Worm (Caenorhabditis elegans) whole organism, midembryonic: Measurements from ENCODE around the gene H17B01.5.

Source experiments
- cog-1 ChIP-seq: sonication (generic microtip); optimal IDR thresholded peaks from 2 replicates; lab custom pipeline; 2016; ENCODE audit warnings: missing genetic modification characterization, missing compliant biosample characterization
- flt-1 ChIP-seq: fragments of 200-800 bp; sonication (Bioruptor generic); IDR thresholded peaks from 2 replicates; pipeline ENCODE4 v1.3.6; 2022; ENCODE audit warnings: missing genetic modification characterization, missing compliant biosample characterization
- klf-2 ChIP-seq: fragments of 200-800 bp; sonication (Bioruptor generic); conservative IDR thresholded peaks from 2 replicates; pipeline ENCODE4 v1.3.6; 2022; ENCODE audit warnings: missing genetic modification reagents, missing genetic modification characterization, missing compliant biosample characterization
- tab-1 ChIP-seq: fragments of 200-800 bp; sonication (Bioruptor generic); IDR thresholded peaks from 2 replicates; pipeline ENCODE4 v1.3.6; 2022; ENCODE audit warnings: missing genetic modification characterization, missing compliant biosample characterization
- ztf-29 ChIP-seq: fragments of 200-800 bp; sonication (Bioruptor generic); IDR thresholded peaks from 2 replicates; pipeline ENCODE4 v1.3.6; 2022; ENCODE audit warnings: missing genetic modification reagents, missing genetic modification characterization, missing compliant biosample characterization

- TF ChIP-seq tab-1 (no peak), klf-2 (no peak), cog-1 (tag; lab: Kevin White, UChicago) (no peak), ztf-29 (GFP tag; lab: Robert Waterston, UW) (no peak), flt-1 (GFP tag; lab: Robert Waterston, UW) (no peak)
Observed at ce11 chrII:1423660-1424059, 49.7 kb downstream of the H17B01.5 start, which contains the start of gene Y51H7C.10.
